In the genomic region with DNA sequence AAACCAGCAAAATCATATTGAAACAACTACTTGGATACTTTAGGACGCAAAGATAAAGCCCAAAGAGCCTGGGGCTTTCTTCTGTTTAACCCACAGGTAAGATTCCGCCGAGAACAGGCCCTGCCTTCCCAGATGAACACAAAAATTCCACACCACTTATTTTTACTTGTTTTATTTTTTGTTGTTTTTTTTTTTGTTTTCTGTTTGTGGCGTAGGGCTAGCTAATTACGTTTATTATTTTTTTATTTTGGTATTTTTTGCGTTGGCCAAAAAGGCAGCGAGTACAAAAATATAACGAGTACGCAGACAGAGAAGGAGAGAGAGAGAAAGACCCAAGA, we compare ENCODE assay signal across 4 fruit fly cellular contexts.
TF ChIP-seq lines count a peak whose summit lies in the region.

No protein-coding gene starts in this region.

- TF ChIP-seq CTCF in whole organism, embryonic (GFP tag; optimal IDR thresholded peaks at IDR 0.05; lab: Kevin White, UChicago): no peak

TF ChIP-seq in whole organism, embryonic, 481 proteins besides CTCF, POLR2A, EP300 and RAD21:
- TF ChIP-seq sens (GFP tag; lab: Kevin White, UChicago): peak; percentile 69
- TF ChIP-seq nerfin-2 (GFP tag; IDR thresholded peaks at IDR 0.05; lab: Robert Waterston, UW; ENCODE audit: partially characterized antibody): no peak
- TF ChIP-seq CG17612 (GFP tag; IDR thresholded peaks at IDR 0.05; lab: Robert Waterston, UW): no peak
- no peak for TF ChIP-seq jigr1 (GFP tag; IDR thresholded peaks at IDR 0.05; lab: Robert Waterston, UW)
- no peak for TF ChIP-seq CG32532 (GFP tag; IDR thresholded peaks at IDR 0.05; lab: Robert Waterston, UW)
- TF ChIP-seq Awh (GFP tag; IDR thresholded peaks at IDR 0.05; lab: Robert Waterston, UW): no peak
- TF ChIP-seq CG13624 (GFP tag; optimal IDR thresholded peaks at IDR 0.05; lab: Kevin White, UChicago): no peak
- no peak for TF ChIP-seq Chrac-16 (GFP tag; optimal IDR thresholded peaks at IDR 0.05; lab: Kevin White, UChicago)
- no peak for TF ChIP-seq CG2875 (GFP tag; optimal IDR thresholded peaks at IDR 0.05; lab: Kevin White, UChicago)
- TF ChIP-seq stwl (tag; optimal IDR thresholded peaks at IDR 0.05; lab: Kevin White, UChicago): peak; percentile 13
- TF ChIP-seq CG12155 (GFP tag; optimal IDR thresholded peaks at IDR 0.05; lab: Kevin White, UChicago): peak; percentile 92
- TF ChIP-seq Neu2 (GFP tag; optimal IDR thresholded peaks at IDR 0.05; lab: Kevin White, UChicago; ENCODE audit: borderline replicate concordance): no peak
- TF ChIP-seq Ada2b (GFP tag; IDR thresholded peaks at IDR 0.05; lab: Robert Waterston, UW): no peak
- peak in 1 of 2 experiments; percentile 44 for TF ChIP-seq eve (GFP tag; optimal IDR thresholded peaks at IDR 0.05; lab: Kevin White, UChicago)
- no peak for TF ChIP-seq CG1792 (GFP tag; optimal IDR thresholded peaks at IDR 0.05; lab: Kevin White, UChicago)
- TF ChIP-seq CG8089 (GFP tag; optimal IDR thresholded peaks at IDR 0.05; lab: Kevin White, UChicago): no peak

TF ChIP-seq in whole organism, prepupa, 60 proteins besides CTCF, POLR2A, EP300 and RAD21:
- TF ChIP-seq CG9139 (GFP tag; optimal IDR thresholded peaks at IDR 0.05; lab: Kevin White, UChicago) (peak; percentile 24), CG16779 (tag; optimal IDR thresholded peaks at IDR 0.05; lab: Kevin White, UChicago) (no peak), Ets96B (tag; optimal IDR thresholded peaks at IDR 0.05; lab: Kevin White, UChicago) (no peak), Eip78C (GFP tag; lab: Kevin White, UChicago) (peak; percentile 67), Sox14 (GFP tag; optimal IDR thresholded peaks at IDR 0.05; lab: Kevin White, UChicago) (no peak), salr (GFP tag; optimal IDR thresholded peaks at IDR 0.05; lab: Kevin White, UChicago) (no peak), CG32006 (GFP tag; optimal IDR thresholded peaks at IDR 0.05; lab: Kevin White, UChicago) (no peak), eg (GFP tag; IDR thresholded peaks at IDR 0.05; lab: Robert Waterston, UW) (peak; percentile 25; the same call in 1 of the 3 replicates), Met (GFP tag; optimal IDR thresholded peaks at IDR 0.05; lab: Kevin White, UChicago) (no peak), lz (GFP tag; optimal IDR thresholded peaks at IDR 0.05; lab: Kevin White, UChicago) (no peak), Hr38 (GFP tag; optimal IDR thresholded peaks at IDR 0.05; lab: Kevin White, UChicago) (no peak), Blimp-1 (GFP tag; optimal IDR thresholded peaks at IDR 0.05; lab: Kevin White, UChicago) (no peak), CG8119 (GFP tag; IDR thresholded peaks at IDR 0.05; lab: Robert Waterston, UW) (peak; percentile 24; the same call in 1 of the 3 replicates), acj6 (GFP tag; optimal IDR thresholded peaks at IDR 0.05; lab: Kevin White, UChicago) (no peak), CG10631 (GFP tag; optimal IDR thresholded peaks at IDR 0.05; lab: Kevin White, UChicago) (no peak), CG3919 (GFP tag; optimal IDR thresholded peaks at IDR 0.05; lab: Kevin White, UChicago) (no peak), CG6163 (GFP tag; IDR thresholded peaks at IDR 0.05; lab: Robert Waterston, UW) (peak; percentile 54; the same call in 2 of the 3 replicates), OdsH (GFP tag; optimal IDR thresholded peaks at IDR 0.05; lab: Kevin White, UChicago) (no peak)

TF ChIP-seq in whole organism, pupa, 21 proteins besides CTCF, POLR2A, EP300 and RAD21:
- TF ChIP-seq gl (tag; optimal IDR thresholded peaks at IDR 0.05; lab: Kevin White, UChicago) (no peak), CG12605 (GFP tag; IDR thresholded peaks at IDR 0.05; lab: Robert Waterston, UW) (0 out of 2 replicates have a peak, but pooled peaks have one; percentile 13), CG9948 (tag; optimal IDR thresholded peaks at IDR 0.05; lab: Kevin White, UChicago) (no peak), CG15710 (tag; optimal IDR thresholded peaks at IDR 0.05; lab: Kevin White, UChicago) (no peak), CG34367 (tag; optimal IDR thresholded peaks at IDR 0.05; lab: Kevin White, UChicago) (no peak), Pif1A (GFP tag; optimal IDR thresholded peaks at IDR 0.05; lab: Kevin White, UChicago) (peak; percentile 9)

TF ChIP-seq in whole organism, wandering third instar larva, 38 proteins besides CTCF, POLR2A, EP300 and RAD21:
- TF ChIP-seq CrebA (GFP tag; optimal IDR thresholded peaks at IDR 0.05; lab: Kevin White, UChicago; ENCODE audit: borderline replicate concordance) (peak; percentile 74), Vsx2 (GFP tag; optimal IDR thresholded peaks at IDR 0.05; lab: Kevin White, UChicago; ENCODE audit: partially characterized antibody) (peak; percentile 85), brk (GFP tag; optimal IDR thresholded peaks at IDR 0.05; lab: Kevin White, UChicago) (peak; percentile 27), h (GFP tag; optimal IDR thresholded peaks at IDR 0.05; lab: Kevin White, UChicago) (no peak), ey (GFP tag; optimal IDR thresholded peaks at IDR 0.05; lab: Kevin White, UChicago) (no peak)
